Worm (Caenorhabditis elegans): Measurements from ENCODE around the gene cpin-1.
A peak's percentile ranks its signal among the peaks of the same experiment; 100 is the strongest.

The cpin-1 gene

ce11 chrIV:9443940-9444339, 6.5 kb upstream of the cpin-1 start, which contains the start of gene F38E11.9:
Gene F38E11.9, minus strand, starts transcription at chrIV:9444040.
- TF ChIP-seq ceh-88 (GFP tag; IDR thresholded peaks at IDR 0.05) (no peak), efl-1 (optimal IDR thresholded peaks at IDR 0.05) (no peak), efl-1 (GFP tag; optimal IDR thresholded peaks at IDR 0.05 in 1 of 2) (no peak), ets-5 (GFP tag; IDR thresholded peaks at IDR 0.05) (no peak), pqm-1 (tag; optimal IDR thresholded peaks at IDR 0.05) (no peak), ceh-63 (GFP tag; optimal IDR thresholded peaks at IDR 0.05) (no peak), nhr-19 (GFP tag; conservative IDR thresholded peaks at IDR 0.05) (no peak), nhr-84 (tag; optimal IDR thresholded peaks at IDR 0.05) (no peak), fkh-10 (GFP tag; optimal IDR thresholded peaks at IDR 0.05) (no peak), nhr-20 (tag; optimal IDR thresholded peaks at IDR 0.05) (no peak), nhr-77 (tag; optimal IDR thresholded peaks at IDR 0.05) (no peak), C16A3.4 (tag; optimal IDR thresholded peaks at IDR 0.05) (no peak), mab-9 (GFP tag; IDR thresholded peaks at IDR 0.05) (no peak)

- no peak for TF ChIP-seq ceh-90 (tag; optimal IDR thresholded peaks at IDR 0.05)
- peak; percentile 40 for TF ChIP-seq unc-62 (GFP tag; optimal IDR thresholded peaks at IDR 0.05)
- peak; percentile 85 for TF ChIP-seq pax-3 (tag; optimal IDR thresholded peaks at IDR 0.05)
- TF ChIP-seq C34B4.2 (tag; optimal IDR thresholded peaks at IDR 0.05): no peak
- TF ChIP-seq ceh-8 (GFP tag; optimal IDR thresholded peaks at IDR 0.05): peak; percentile 77
- TF ChIP-seq sup-37 (GFP tag; optimal IDR thresholded peaks at IDR 0.05): peak; percentile 46
- TF ChIP-seq lin-13 (GFP tag; optimal IDR thresholded peaks at IDR 0.05): peak; percentile 91
- peak; percentile 96 for TF ChIP-seq swsn-7 (tag; optimal IDR thresholded peaks at IDR 0.05)
- peak; percentile 63 for TF ChIP-seq lin-15B (tag; optimal IDR thresholded peaks at IDR 0.05)
- peak; percentile 83 for TF ChIP-seq ztf-4 (tag; optimal IDR thresholded peaks at IDR 0.05)
- TF ChIP-seq dsc-1 (tag; optimal IDR thresholded peaks at IDR 0.05): peak; percentile 95
- TF ChIP-seq ces-1 (GFP tag; optimal IDR thresholded peaks at IDR 0.05): no peak
- TF ChIP-seq snu-23 (GFP tag; optimal IDR thresholded peaks at IDR 0.05): peak; percentile 97
- TF ChIP-seq nhr-19 (GFP tag; conservative IDR thresholded peaks at IDR 0.05): peak; percentile 96
- TF ChIP-seq elt-3 (tag; optimal IDR thresholded peaks at IDR 0.05): peak in 4 of 6 experiments; percentile 41 to 80 (median 65)
- TF ChIP-seq mep-1 (tag; optimal IDR thresholded peaks at IDR 0.05): peak; percentile 90
- TF ChIP-seq unc-30 (tag; optimal IDR thresholded peaks at IDR 0.05): no peak
- TF ChIP-seq hpl-2 (GFP tag; optimal IDR thresholded peaks at IDR 0.05): peak; percentile 88
- no peak for TF ChIP-seq pqm-1 (tag; optimal IDR thresholded peaks at IDR 0.05)
- peak; percentile 61 for TF ChIP-seq C04F5.9 (tag; optimal IDR thresholded peaks at IDR 0.05)
- TF ChIP-seq irx-1 (tag; optimal IDR thresholded peaks at IDR 0.05): peak; percentile 93
- peak; percentile 99 for TF ChIP-seq snpc-4 (tag; optimal IDR thresholded peaks at IDR 0.05)
- TF ChIP-seq fos-1 (tag; optimal IDR thresholded peaks at IDR 0.05): peak; percentile 89
- TF ChIP-seq dpl-1 (GFP tag; optimal IDR thresholded peaks at IDR 0.05): peak; percentile 56 to 78 (median 70)
- peak; percentile 86 for TF ChIP-seq lin-39 (tag; optimal IDR thresholded peaks at IDR 0.05)
- TF ChIP-seq F16B12.6 (tag; optimal IDR thresholded peaks at IDR 0.05): peak; percentile 51
- TF ChIP-seq nhr-20 (tag; optimal IDR thresholded peaks at IDR 0.05): peak; percentile 97
- peak; percentile 83 to 88 for TF ChIP-seq lin-35 (GFP tag; optimal IDR thresholded peaks at IDR 0.05)
- TF ChIP-seq xbp-1 (tag; optimal IDR thresholded peaks at IDR 0.05): peak; percentile 96
- TF ChIP-seq ama-1 (optimal IDR thresholded peaks at IDR 0.05): peak; percentile 98
- no peak for TF ChIP-seq nhr-12 (tag; optimal IDR thresholded peaks at IDR 0.05)
- peak; percentile 50 for TF ChIP-seq nhr-11 (tag; optimal IDR thresholded peaks at IDR 0.05)
- TF ChIP-seq lir-3 (tag; optimal IDR thresholded peaks at IDR 0.05; ENCODE audit: poor library complexity): peak; percentile 72
- TF ChIP-seq aly-2 (tag; optimal IDR thresholded peaks at IDR 0.05): peak; percentile 93
- TF ChIP-seq sox-4 (tag; optimal IDR thresholded peaks at IDR 0.05): peak; percentile 80
- peak; percentile 72 for TF ChIP-seq ceh-88 (GFP tag; IDR thresholded peaks at IDR 0.05)
- peak; percentile 94 for TF ChIP-seq fkh-8 (tag; optimal IDR thresholded peaks at IDR 0.05)
- peak; percentile 97 for TF ChIP-seq nhr-85 (tag)
- TF ChIP-seq isw-1 (GFP tag; IDR thresholded peaks at IDR 0.05): peak; percentile 84
- peak; percentile 78 for TF ChIP-seq skn-1 (tag; optimal IDR thresholded peaks at IDR 0.05)
- peak; percentile 99 for TF ChIP-seq lin-14 (GFP tag; optimal IDR thresholded peaks at IDR 0.05)
- TF ChIP-seq egl-27 (tag; optimal IDR thresholded peaks at IDR 0.05): peak; percentile 52 to 79
- TF ChIP-seq efl-3 (GFP tag; optimal IDR thresholded peaks at IDR 0.05): peak; percentile 30
Observed at ce11 chrIV:9444417-9445026, 6.0 kb upstream of the cpin-1 start.

Data from whole organism, L1 larva.